Fruit fly (Drosophila melanogaster): ENCODE measurements around the gene Fkbp39.

DNA sequence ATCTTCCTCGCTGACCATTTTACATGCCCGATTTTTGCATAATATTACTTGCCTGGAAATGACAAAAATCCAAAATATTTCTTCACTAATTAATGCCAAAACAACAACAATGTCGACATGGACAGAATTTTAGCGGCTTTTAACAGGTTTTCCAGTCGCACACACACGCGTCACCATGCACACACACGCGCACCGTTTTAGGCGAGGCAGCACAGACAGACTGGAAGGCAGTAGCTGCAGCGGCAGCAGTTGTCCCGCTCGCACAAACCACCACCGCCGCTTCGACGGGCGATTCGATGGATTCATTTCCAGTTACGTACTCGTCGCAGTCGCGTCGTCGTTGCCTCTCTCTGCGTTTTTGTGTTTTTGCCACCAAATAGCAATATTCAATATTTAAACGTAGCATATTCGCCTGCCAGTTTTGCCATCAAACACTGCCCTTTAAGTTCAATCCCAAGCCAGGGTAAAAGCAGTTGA, 42.3 kb downstream of the Fkbp39 start, which contains the start of gene CG45218:
- peak; percentile 4 for TF ChIP-seq sug (tag; optimal IDR thresholded peaks at IDR 0.05)
- no peak for TF ChIP-seq chn (GFP tag; optimal IDR thresholded peaks at IDR 0.05)
- no peak for TF ChIP-seq hkb (optimal IDR thresholded peaks at IDR 0.05)
- no peak for TF ChIP-seq hkb (GFP tag; IDR thresholded peaks at IDR 0.05)
- no peak for TF ChIP-seq fru (optimal IDR thresholded peaks at IDR 0.05)
- TF ChIP-seq CG16863 (GFP tag; optimal IDR thresholded peaks at IDR 0.05): no peak

Data from whole organism, embryonic.